Worm (Caenorhabditis elegans) whole organism, L4 larva: ENCODE measurements around the gene npr-31.

Source experiments
- F26F4.8 ChIP-seq: fragments of 200-800 bp; sonication (Bioruptor generic); conservative IDR thresholded peaks from 2 replicates; pipeline ENCODE4 v1.3.6; 2022; ENCODE audit warnings: missing genetic modification characterization, missing compliant biosample characterization
- F37D6.2 ChIP-seq: sonication (generic microtip); optimal IDR thresholded peaks from 2 replicates; lab custom pipeline; 2016; ENCODE audit warnings: mild to moderate bottlenecking, missing genetic modification characterization, missing compliant biosample characterization
- R02D3.7 ChIP-seq: fragments of 150-350 bp; sonication (generic microtip); optimal IDR thresholded peaks from 3 replicates; lab custom pipeline; 2014; ENCODE audit warnings: missing biosample characterization, missing genetic modification characterization
- T20F7.1 ChIP-seq: fragments of 200-800 bp; sonication (Bioruptor generic); optimal IDR thresholded peaks from 2 replicates; lab custom pipeline; 2018; ENCODE audit warnings: mild to moderate bottlenecking, missing genetic modification characterization, missing compliant biosample characterization
- Y105C5A.15 ChIP-seq: fragments of 200-800 bp; sonication (Bioruptor generic); IDR thresholded peaks from 2 replicates; pipeline ENCODE4 v1.3.6; 2022; ENCODE audit warnings: missing genetic modification characterization, missing compliant biosample characterization
- Y75B8A.6 ChIP-seq: fragments of 200-800 bp; sonication (Bioruptor generic); IDR thresholded peaks from 2 replicates; pipeline ENCODE4 v1.3.6; 2022; ENCODE audit warnings: missing genetic modification reagents, missing genetic modification characterization, missing compliant biosample characterization
- ZK337.2 ChIP-seq: fragments of 200-800 bp; sonication (Bioruptor generic); IDR thresholded peaks from 2 replicates; pipeline ENCODE4 v1.3.6; 2022; ENCODE audit warnings: missing genetic modification reagents, missing genetic modification characterization, missing compliant biosample characterization
- ama-1 ChIP-seq: fragments of 150-350 bp; optimal IDR thresholded peaks from 2 replicates; lab custom pipeline; 2014; ENCODE audit warnings: inconsistent platforms, mixed read lengths
- ceh-62 ChIP-seq: sonication (generic microtip); optimal IDR thresholded peaks from 2 replicates; lab custom pipeline; 2017; ENCODE audit warnings: missing biosample characterization, missing genetic modification characterization
- ces-1 ChIP-seq: fragments of 150-350 bp; sonication (generic microtip); optimal IDR thresholded peaks from 4 replicates; lab custom pipeline; 2014; ENCODE audit warnings: missing biosample characterization, missing genetic modification reagents, missing genetic modification characterization
- daf-16 ChIP-seq, 3 experiments: sonication (generic microtip); optimal IDR thresholded peaks; 2 replicates each; lab custom pipeline; 2016 to 2017; ENCODE audit warnings: missing genetic modification characterization in 3 of 3, missing genetic modification reagents in 3 of 3, mild to moderate bottlenecking in 2 of 3, missing compliant biosample characterization in 2 of 3, missing biosample characterization in 1 of 3, moderate library complexity in 1 of 3
- egl-43 ChIP-seq: fragments of 200-800 bp; sonication (Bioruptor generic); IDR thresholded peaks from 2 replicates; pipeline ENCODE4 v1.3.6; 2022; ENCODE audit warnings: missing genetic modification reagents, missing genetic modification characterization, missing compliant biosample characterization
- hif-1 ChIP-seq, 2 experiments: sonication (generic microtip); optimal IDR thresholded peaks; 2 replicates each; lab custom pipeline; 2016 to 2017; ENCODE audit warnings: missing compliant biosample characterization in 2 of 2, missing genetic modification characterization in 2 of 2, missing genetic modification reagents in 2 of 2, missing genotype in 2 of 2, mild to moderate bottlenecking in 1 of 2
- jun-1 ChIP-seq: fragments of 150-350 bp; optimal IDR thresholded peaks from 2 replicates; lab custom pipeline; 2014; ENCODE audit warnings: missing biosample characterization, missing genetic modification reagents, missing genetic modification characterization
- lin-1 ChIP-seq: fragments of 200-800 bp; sonication (Bioruptor generic); IDR thresholded peaks from 2 replicates; pipeline ENCODE4 v1.3.6; 2022; ENCODE audit warnings: missing genetic modification reagents, missing genetic modification characterization, missing compliant biosample characterization
- lin-13 ChIP-seq: fragments of 150-350 bp; optimal IDR thresholded peaks from 2 replicates; lab custom pipeline; 2014; ENCODE audit warnings: missing biosample characterization, missing genetic modification reagents, missing genetic modification characterization
- lin-15B ChIP-seq: fragments of 150-350 bp; sonication (generic microtip); optimal IDR thresholded peaks from 3 replicates; lab custom pipeline; 2014; ENCODE audit warnings: missing biosample characterization, missing genetic modification characterization
- lsy-2 ChIP-seq, 2 experiments: fragments of 150-350 bp in 1 of 2; sonication (generic microtip) in 1 of 2; optimal IDR thresholded peaks; 2 replicates each; lab custom pipeline; 2014 to 2017; ENCODE audit warnings: missing biosample characterization in 2 of 2, missing genetic modification characterization in 2 of 2
- madf-5 ChIP-seq, 2 experiments: fragments of 200-800 bp; sonication (Bioruptor generic); IDR thresholded peaks; 2 replicates each; pipeline ENCODE4 v1.3.6; 2022; ENCODE audit warnings: missing compliant biosample characterization in 2 of 2, missing genetic modification characterization in 2 of 2
- mes-2 ChIP-seq: sonication (generic microtip); optimal IDR thresholded peaks from 2 replicates; lab custom pipeline; 2016; ENCODE audit warnings: missing genotype, mild to moderate bottlenecking, missing genetic modification characterization, missing compliant biosample characterization; ENCODE audit not compliant: poor library complexity, severe bottlenecking
- mxl-2 ChIP-seq: fragments of 200-800 bp; sonication (Bioruptor generic); conservative IDR thresholded peaks from 2 replicates; pipeline ENCODE4 v1.3.6; 2022; ENCODE audit warnings: missing genetic modification reagents, missing genetic modification characterization, missing compliant biosample characterization
- mxl-3 ChIP-seq: fragments of 200-800 bp; sonication (Bioruptor generic); optimal IDR thresholded peaks from 2 replicates; lab custom pipeline; 2018; ENCODE audit warnings: mild to moderate bottlenecking, missing genetic modification characterization, missing compliant biosample characterization
- nhr-10 ChIP-seq: fragments of 150-350 bp; optimal IDR thresholded peaks from 2 replicates; lab custom pipeline; 2014; ENCODE audit warnings: missing biosample characterization, missing genetic modification characterization
- nhr-102 ChIP-seq: sonication (generic microtip); optimal IDR thresholded peaks from 2 replicates; lab custom pipeline; 2016; ENCODE audit warnings: mild to moderate bottlenecking, missing genetic modification characterization, moderate library complexity, missing compliant biosample characterization
- nhr-11 ChIP-seq: fragments of 150-350 bp; optimal IDR thresholded peaks from 2 replicates; lab custom pipeline; 2014; ENCODE audit warnings: missing biosample characterization, missing genetic modification characterization
- nhr-111 ChIP-seq: fragments of 200-800 bp; sonication (Bioruptor generic); optimal IDR thresholded peaks from 2 replicates; lab custom pipeline; 2018; ENCODE audit warnings: mild to moderate bottlenecking, missing genetic modification characterization, missing compliant biosample characterization
- nhr-41 ChIP-seq: fragments of 200-800 bp; sonication (Bioruptor generic); IDR thresholded peaks from 2 replicates; pipeline ENCODE4 v1.3.6; 2022; ENCODE audit warnings: missing genetic modification reagents, missing genetic modification characterization, missing compliant biosample characterization
- nhr-42 ChIP-seq: fragments of 200-800 bp; sonication (Bioruptor generic); IDR thresholded peaks from 2 replicates; pipeline ENCODE4 v1.3.6; 2022; ENCODE audit warnings: missing genetic modification characterization, missing compliant biosample characterization
- pha-4 ChIP-seq, 2 experiments: fragments of 150-350 bp in 1 of 2; fragments of 200-800 bp in 1 of 2; sonication (Bioruptor generic) in 1 of 2; IDR thresholded peaks in 1 of 2; optimal IDR thresholded peaks in 1 of 2; 2 replicates each; pipeline versions ENCODE4 v1.3.6 to Lab custom; 2014 to 2022; ENCODE audit warnings: missing genetic modification characterization in 2 of 2, missing genetic modification reagents in 2 of 2, missing biosample characterization in 1 of 2, missing compliant biosample characterization in 1 of 2
- pqm-1 ChIP-seq: sonication (generic microtip); optimal IDR thresholded peaks from 2 replicates; lab custom pipeline; 2017; ENCODE audit warnings: missing biosample characterization, missing genetic modification characterization
- rbr-2 ChIP-seq: sonication (generic microtip); optimal IDR thresholded peaks from 2 replicates; lab custom pipeline; 2016; ENCODE audit warnings: missing genotype, missing genetic modification characterization, missing compliant biosample characterization
- skn-1 ChIP-seq: fragments of 150-350 bp; optimal IDR thresholded peaks from 2 replicates; lab custom pipeline; 2014; ENCODE audit warnings: missing biosample characterization, missing genetic modification characterization
- snpc-1.2 ChIP-seq: fragments of 200-800 bp; sonication (Bioruptor generic); IDR thresholded peaks from 2 replicates; pipeline ENCODE4 v1.3.6; 2022; ENCODE audit warnings: missing genetic modification reagents, missing genetic modification characterization, missing compliant biosample characterization
- snpc-4 ChIP-seq: fragments of 150-350 bp; optimal IDR thresholded peaks from 2 replicates; lab custom pipeline; 2014; ENCODE audit warnings: missing biosample characterization, missing genetic modification characterization
- spr-3 ChIP-seq: fragments of 200-800 bp; sonication (Bioruptor generic); optimal IDR thresholded peaks from 2 replicates; lab custom pipeline; 2018; ENCODE audit warnings: mild to moderate bottlenecking, missing genetic modification characterization, missing compliant biosample characterization
- unc-62 ChIP-seq, 3 experiments: fragments of 150-350 bp in 1 of 3; sonication (generic microtip); optimal IDR thresholded peaks in 2 of 3; peaks in 1 of 3; 1 replicate in 1 of 3; 2 replicates in 2 of 3; lab custom pipeline; 2014 to 2017; ENCODE audit warnings: missing biosample characterization in 3 of 3, missing genetic modification characterization in 3 of 3, missing genetic modification reagents in 3 of 3, missing genotype in 1 of 3
- vab-7 ChIP-seq: fragments of 200-800 bp; sonication (Bioruptor generic); IDR thresholded peaks from 2 replicates; pipeline ENCODE4 v1.3.6; 2022; ENCODE audit warnings: missing genetic modification reagents, missing genetic modification characterization, missing compliant biosample characterization
- zfp-3 ChIP-seq: fragments of 200-800 bp; sonication (Bioruptor generic); conservative IDR thresholded peaks from 2 replicates; pipeline ENCODE4 v1.3.6; 2022; ENCODE audit warnings: missing genetic modification reagents, missing genetic modification characterization, missing compliant biosample characterization
- zip-2 ChIP-seq: fragments of 150-350 bp; optimal IDR thresholded peaks from 2 replicates; lab custom pipeline; 2014; ENCODE audit warnings: missing biosample characterization, missing genetic modification characterization

Gene npr-31

DNA sequence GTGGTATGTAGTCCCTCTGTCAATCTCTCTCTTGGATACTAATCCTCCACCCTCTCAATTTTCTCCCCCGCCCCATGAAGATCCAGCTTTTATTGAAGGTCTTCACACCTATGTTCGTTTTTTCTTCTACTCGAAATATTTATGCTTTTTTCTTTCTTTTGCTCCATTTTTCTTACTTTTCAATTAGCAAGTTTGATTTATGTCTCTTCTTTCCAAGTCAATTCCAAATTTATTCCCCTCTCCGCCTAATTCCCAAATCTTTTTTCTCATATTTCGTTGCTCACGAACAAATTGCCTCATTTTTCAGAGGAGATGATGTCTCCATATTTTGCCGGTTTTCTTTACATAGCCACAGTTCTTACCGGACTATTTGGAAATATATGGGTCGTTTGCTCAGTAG is at the start of gene npr-31:
npr-31 (plus strand) TSS at position 301 of the 400 bp plus-strand sequence.
- TF ChIP-seq jun-1 (tag; lab: Kevin White, UChicago) (no peak), hif-1 (tag; optimal IDR thresholded peaks at IDR 0.05; lab: Kevin White, UChicago) (no peak), R02D3.7 (tag; lab: Kevin White, UChicago) (no peak), rbr-2 (tag; lab: Kevin White, UChicago) (no peak), ZK337.2 (GFP tag; lab: Robert Waterston, UW) (no peak), nhr-10 (tag; lab: Kevin White, UChicago) (no peak), vab-7 (no peak), nhr-102 (tag; lab: Kevin White, UChicago) (no peak), F37D6.2 (tag; lab: Kevin White, UChicago) (no peak), mxl-2 (no peak), snpc-1.2 (GFP tag; lab: Robert Waterston, UW) (no peak), nhr-111 (GFP tag; lab: Kevin White, UChicago) (no peak)

DNA sequence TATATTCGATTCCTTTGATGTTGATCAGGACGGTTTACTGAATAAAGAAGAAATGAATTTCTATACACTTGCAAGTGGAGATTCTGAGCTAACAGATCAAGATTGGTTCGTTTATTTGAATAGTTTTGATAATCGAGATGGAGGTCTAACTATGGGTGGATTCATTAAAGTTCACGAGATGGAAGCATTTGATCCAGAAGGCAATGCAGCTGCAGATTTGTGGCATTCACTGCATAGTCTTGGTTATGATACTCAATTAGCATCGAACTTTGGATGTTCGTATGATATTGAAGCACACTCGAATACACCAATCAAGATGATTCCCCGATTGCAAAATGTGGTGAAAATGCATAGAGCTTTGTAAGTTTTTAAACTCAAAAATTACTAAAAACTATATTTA is 48.4 kb upstream of the npr-31 start:
- TF ChIP-seq nhr-11 (no peak), lin-13 (no peak), jun-1 (tag; lab: Kevin White, UChicago) (no peak), pha-4 (GFP tag; IDR thresholded peaks at IDR 0.05; lab: Robert Waterston, UW) (no peak), pha-4 (tag; optimal IDR thresholded peaks at IDR 0.05; lab: Kevin White, UChicago) (no peak), mes-2 (tag; lab: Kevin White, UChicago) (no peak), pqm-1 (tag; lab: Kevin White, UChicago) (no peak), F37D6.2 (tag; lab: Kevin White, UChicago) (no peak), egl-43 (GFP tag; lab: Robert Waterston, UW) (no peak), F26F4.8 (GFP tag; lab: Robert Waterston, UW) (no peak), ama-1 (lab: Kevin White, UChicago) (no peak), ceh-62 (tag; lab: Kevin White, UChicago) (no peak), vab-7 (no peak), ces-1 (GFP tag; lab: Kevin White, UChicago) (no peak), Y75B8A.6 (GFP tag; lab: Robert Waterston, UW) (no peak), snpc-4 (tag; lab: Kevin White, UChicago) (no peak), skn-1 (tag; lab: Kevin White, UChicago) (no peak), nhr-42 (GFP tag; lab: Robert Waterston, UW) (no peak), Y105C5A.15 (no peak), lin-15B (tag; lab: Kevin White, UChicago) (no peak)

- no peak for TF ChIP-seq nhr-41 (GFP tag; lab: Robert Waterston, UW)
- no peak for TF ChIP-seq daf-16 (GFP tag; optimal IDR thresholded peaks at IDR 0.05; lab: Kevin White, UChicago)
- no peak for TF ChIP-seq daf-16 (tag; optimal IDR thresholded peaks at IDR 0.05; lab: Kevin White, UChicago)
- no peak for TF ChIP-seq egl-43 (GFP tag; lab: Robert Waterston, UW)
- TF ChIP-seq, all 104 proteins: peak for 0
Measured at ce11 chrII:7098578-7098977, 45.8 kb upstream of the npr-31 start, which contains the start of gene mct-5. Gene mct-5, minus strand, starts transcription at chrII:7098593.

DNA sequence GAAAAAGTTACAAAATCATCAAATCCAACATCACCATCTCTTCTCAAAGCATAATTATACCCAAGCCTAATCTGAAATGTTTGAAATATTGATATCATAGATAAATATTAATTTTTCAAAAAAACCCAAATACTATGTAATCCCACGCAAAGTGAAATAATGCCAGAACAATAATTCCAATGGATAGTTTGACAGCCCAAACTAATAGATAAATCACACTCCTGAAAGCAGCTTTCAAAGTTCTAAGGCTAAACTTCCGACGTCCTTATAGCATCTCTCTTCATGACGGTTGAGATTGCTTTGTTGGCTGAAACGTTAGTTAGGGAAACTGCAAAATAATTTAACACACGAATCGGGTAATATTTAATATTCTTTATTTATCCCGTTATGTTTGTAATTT is 45.2 kb upstream of the npr-31 start:
- TF ChIP-seq T20F7.1 (GFP tag; lab: Kevin White, UChicago) (peak; percentile 38), pha-4 (GFP tag; IDR thresholded peaks at IDR 0.05; lab: Robert Waterston, UW) (no peak), pha-4 (tag; optimal IDR thresholded peaks at IDR 0.05; lab: Kevin White, UChicago) (no peak), lin-1 (GFP tag; lab: Robert Waterston, UW) (no peak), zip-2 (tag; lab: Kevin White, UChicago) (no peak), ama-1 (lab: Kevin White, UChicago) (peak; percentile 63), ceh-62 (tag; lab: Kevin White, UChicago) (no peak), madf-5 (GFP tag; IDR thresholded peaks at IDR 0.05; lab: Robert Waterston, UW) (0 out of 4 replicates have a peak, but pooled peaks of 1 of the 2 experiments have one; percentile 3), zfp-3 (GFP tag; lab: Robert Waterston, UW) (peak; percentile 74; the same call in 1 of the 2 replicates), unc-62 (GFP tag; optimal IDR thresholded peaks at IDR 0.05 in 1 of 2; lab: Kevin White, UChicago) (peak in 1 of 2 experiments; percentile 96), unc-62 (tag; optimal IDR thresholded peaks at IDR 0.05; lab: Kevin White, UChicago) (no peak), mxl-3 (no peak), spr-3 (GFP tag; lab: Kevin White, UChicago) (no peak), lsy-2 (tag; optimal IDR thresholded peaks at IDR 0.05; lab: Kevin White, UChicago) (peak in 1 of 2 experiments; percentile 10), hif-1 (tag; optimal IDR thresholded peaks at IDR 0.05; lab: Kevin White, UChicago) (peak in 1 of 2 experiments; percentile 31)
